Fruit fly (Drosophila melanogaster) whole organism, adult: ENCODE data around the gene CG33939.

Experiments used
- CG11617 ChIP-seq: fragments of 200-800 bp; sonication (Bioruptor generic); optimal IDR thresholded peaks from 2 replicates; lab custom pipeline; 2017; ENCODE audit warnings: mild to moderate bottlenecking, missing biosample characterization, missing genetic modification reagents, missing genetic modification characterization
- CG7101 ChIP-seq: fragments of 200-800 bp; sonication (Bioruptor generic); optimal IDR thresholded peaks from 2 replicates; lab custom pipeline; 2018; ENCODE audit warnings: missing biosample characterization, mild to moderate bottlenecking, missing genetic modification characterization, moderate library complexity
- cic ChIP-seq: fragments of 200-800 bp; sonication (Bioruptor generic); optimal IDR thresholded peaks from 2 replicates; lab custom pipeline; 2017; ENCODE audit warnings: missing biosample characterization, mild to moderate bottlenecking, missing genetic modification characterization, moderate library complexity
- kay ChIP-seq: fragments of 200-800 bp; sonication (Bioruptor generic); peaks from one replicate; lab custom pipeline; 2016; ENCODE audit warnings: missing biosample characterization, missing genetic modification characterization, borderline replicate concordance

DNA sequence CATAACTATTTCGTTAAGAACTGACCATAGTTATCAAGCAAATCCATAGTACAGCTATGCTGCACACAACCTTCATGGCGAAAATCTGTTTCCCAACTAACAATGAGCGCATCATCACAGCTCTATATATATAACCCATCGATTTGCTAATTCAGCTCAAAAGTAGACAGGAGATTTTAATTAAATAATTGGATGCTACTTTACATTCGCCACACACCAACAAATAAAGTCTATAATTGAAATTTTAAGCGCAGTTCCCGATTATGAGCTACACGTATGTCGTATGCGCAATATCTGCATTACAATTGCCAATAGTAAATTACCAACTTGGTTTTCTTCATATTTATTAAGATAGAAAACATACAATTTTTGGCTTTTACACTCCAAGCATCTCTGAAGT, 38.9 kb downstream of the CG33939 start, which contains the start of gene Obp18a:
- TF ChIP-seq cic (GFP tag; lab: Kevin White, UChicago): no peak
- TF ChIP-seq CG7101 (tag; lab: Kevin White, UChicago): no peak
- no peak for TF ChIP-seq kay (GFP tag; lab: Kevin White, UChicago)
- no peak for TF ChIP-seq CG11617 (GFP tag; lab: Kevin White, UChicago)
